Worm (Caenorhabditis elegans) whole organism, mixed stage, embryonic: ENCODE data around the gene sprr-2.

ENCODE experiments used
- ceh-39 ChIP-seq: fragments of 150-350 bp; optimal IDR thresholded peaks from 2 replicates; lab custom pipeline; 2014; ENCODE audit warnings: missing biosample characterization, missing genetic modification characterization
- hlh-1 ChIP-seq: fragments of 150-350 bp; optimal IDR thresholded peaks from 2 replicates; lab custom pipeline; 2014; ENCODE audit warnings: missing biosample characterization, missing genetic modification reagents, missing genetic modification characterization
- nhr-237 ChIP-seq: fragments of 150-350 bp; optimal IDR thresholded peaks from 2 replicates; lab custom pipeline; 2014; ENCODE audit warnings: missing biosample characterization, missing genetic modification characterization
- unc-62 ChIP-seq: fragments of 150-350 bp; optimal IDR thresholded peaks from 2 replicates; lab custom pipeline; 2014; ENCODE audit warnings: missing biosample characterization, missing genetic modification reagents, missing genetic modification characterization

ce11 chrX:14771682-14772081, 21.6 kb upstream of the sprr-2 start, which contains the start of gene Y16B4A.2:
- TF ChIP-seq ceh-39, result no peak
- no peak for TF ChIP-seq unc-62
- no peak for TF ChIP-seq nhr-237 (tag; lab: Kevin White, UChicago)
- no peak for TF ChIP-seq hlh-1 (tag; lab: Kevin White, UChicago)
